Worm (Caenorhabditis elegans) whole organism, L3 larva: Measurements from ENCODE around the gene ttr-31.
A peak's percentile ranks its signal among the peaks of the same experiment; 100 is the strongest.

Experiments
- daf-12 ChIP-seq: fragments of 150-350 bp; optimal IDR thresholded peaks from 2 replicates; lab custom pipeline; 2014; ENCODE audit warnings: missing biosample characterization, missing genetic modification reagents, missing genetic modification characterization
- elt-2 ChIP-seq: sonication (generic microtip); optimal IDR thresholded peaks from 2 replicates; lab custom pipeline; 2016; ENCODE audit warnings: missing genetic modification reagents, mild to moderate bottlenecking, missing genetic modification characterization, missing compliant biosample characterization
- elt-3 ChIP-seq, 3 experiments: fragments of 150-350 bp in 1 of 3; sonication (generic microtip) in 2 of 3; optimal IDR thresholded peaks; 2 replicates in 2 of 3; 4 replicates in 1 of 3; lab custom pipeline; 2014 to 2017; ENCODE audit warnings: missing biosample characterization in 3 of 3, missing genetic modification characterization in 3 of 3
- fkh-10 ChIP-seq: sonication (generic microtip); optimal IDR thresholded peaks from 2 replicates; lab custom pipeline; 2017; ENCODE audit warnings: missing biosample characterization, missing genetic modification reagents, missing genetic modification characterization
- fos-1 ChIP-seq: fragments of 150-350 bp; optimal IDR thresholded peaks from 2 replicates; lab custom pipeline; 2014; ENCODE audit warnings: missing biosample characterization, missing genetic modification characterization
- nhr-77 ChIP-seq: fragments of 150-350 bp; optimal IDR thresholded peaks from 2 replicates; lab custom pipeline; 2014; ENCODE audit warnings: missing biosample characterization, missing genetic modification characterization
- pqm-1 ChIP-seq: fragments of 150-350 bp; optimal IDR thresholded peaks from 2 replicates; lab custom pipeline; 2017; ENCODE audit warnings: missing biosample characterization, missing genetic modification characterization, inconsistent platforms

DNA sequence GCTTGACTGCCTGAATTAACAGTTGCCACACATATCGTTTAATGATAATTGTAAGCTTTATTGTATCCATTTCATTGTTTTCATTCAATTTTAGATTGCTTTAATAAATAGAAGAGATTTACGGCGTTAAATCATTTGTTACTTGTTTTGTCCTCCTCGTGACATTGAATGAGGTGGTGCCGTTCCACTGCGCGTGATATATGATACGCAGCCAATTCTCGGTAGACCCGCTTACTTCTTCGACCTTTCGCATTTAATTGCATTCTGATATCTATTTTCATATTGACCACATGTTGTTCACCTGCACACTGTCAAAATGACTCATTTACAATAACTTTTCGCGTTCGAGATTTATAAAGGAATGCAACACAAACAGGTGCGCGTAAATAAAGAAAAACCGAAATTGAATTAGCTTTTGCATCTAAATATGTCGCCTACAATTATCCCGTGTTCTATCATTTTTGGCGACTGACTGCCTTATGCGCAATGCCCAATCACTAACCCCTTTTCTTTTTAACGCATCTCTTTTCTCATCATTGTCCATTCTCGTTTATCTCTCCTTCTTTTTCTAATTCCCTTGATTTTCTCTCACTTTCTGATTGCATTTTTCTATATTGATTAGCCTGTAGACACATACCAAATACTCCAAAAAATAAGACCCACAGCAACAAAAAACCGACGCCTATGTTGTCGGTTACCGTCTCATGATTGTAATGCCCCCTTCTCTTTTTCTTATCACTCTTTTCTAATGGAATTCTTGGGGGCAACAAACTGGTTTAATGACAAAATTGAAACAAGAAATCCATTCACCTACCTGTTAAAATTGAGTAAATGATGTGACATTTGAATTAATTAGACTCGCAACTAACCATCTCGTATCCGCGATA, 5.8 kb upstream of the ttr-31 start:
- TF ChIP-seq elt-2 (tag; lab: Kevin White, UChicago) (no peak), fkh-10 (GFP tag; lab: Kevin White, UChicago) (no peak), elt-3 (tag; optimal IDR thresholded peaks at IDR 0.05; lab: Kevin White, UChicago) (peak in 1 of 3 experiments; percentile 50), daf-12 (tag; lab: Kevin White, UChicago) (no peak), nhr-77 (tag; lab: Kevin White, UChicago) (no peak), pqm-1 (no peak), fos-1 (tag; lab: Kevin White, UChicago) (no peak)
